Worm (Caenorhabditis elegans) whole organism, young adult: Measurements from ENCODE around the gene snt-5.

Experiments
- B0336.3 ChIP-seq: fragments of 200-800 bp; sonication (Bioruptor generic); IDR thresholded peaks from 2 replicates; pipeline ENCODE4 v1.3.6; 2022; ENCODE audit warnings: missing genetic modification characterization, missing compliant biosample characterization
- F23B12.7 ChIP-seq: sonication (generic microtip); optimal IDR thresholded peaks from 2 replicates; lab custom pipeline; 2017; ENCODE audit warnings: missing genetic modification characterization, mild to moderate bottlenecking, missing compliant biosample characterization, antibody characterized with exemption, moderate library complexity; ENCODE audit not compliant: insufficient read depth
- bed-1 ChIP-seq: fragments of 200-800 bp; sonication (Bioruptor generic); IDR thresholded peaks from 2 replicates; pipeline ENCODE4 v1.3.6; 2022; ENCODE audit warnings: missing genetic modification reagents, missing genetic modification characterization, missing compliant biosample characterization
- efl-1 ChIP-seq: fragments of 150-350 bp; optimal IDR thresholded peaks from 2 replicates; lab custom pipeline; 2014; ENCODE audit warnings: missing biosample characterization, missing genetic modification reagents, missing genetic modification characterization
- fkh-3 ChIP-seq: sonication (generic microtip); optimal IDR thresholded peaks from 2 replicates; lab custom pipeline; 2016; ENCODE audit warnings: mild to moderate bottlenecking, missing genetic modification characterization, missing compliant biosample characterization
- madf-3 ChIP-seq: fragments of 200-800 bp; sonication (Bioruptor generic); IDR thresholded peaks from 2 replicates; pipeline ENCODE4 v1.3.6; 2022; ENCODE audit warnings: missing genetic modification reagents, missing genetic modification characterization, missing compliant biosample characterization
- nhr-27 ChIP-seq: fragments of 200-800 bp; sonication (Bioruptor generic); optimal IDR thresholded peaks from 2 replicates; lab custom pipeline; 2018; ENCODE audit warnings: mild to moderate bottlenecking, missing genetic modification characterization, moderate library complexity, missing compliant biosample characterization
- sea-2 ChIP-seq: fragments of 200-800 bp; sonication (Bioruptor generic); IDR thresholded peaks from 2 replicates; pipeline ENCODE4 v1.3.6; 2022; ENCODE audit warnings: missing genetic modification characterization, missing compliant biosample characterization
- unc-130 ChIP-seq: sonication (generic microtip); optimal IDR thresholded peaks from 2 replicates; lab custom pipeline; 2016; ENCODE audit warnings: missing genetic modification reagents, missing genetic modification characterization, missing compliant biosample characterization
- ztf-28 ChIP-seq: fragments of 200-800 bp; sonication (Bioruptor generic); IDR thresholded peaks from 2 replicates; pipeline ENCODE4 v1.3.6; 2022; ENCODE audit warnings: missing genetic modification reagents, missing genetic modification characterization, missing compliant biosample characterization

DNA sequence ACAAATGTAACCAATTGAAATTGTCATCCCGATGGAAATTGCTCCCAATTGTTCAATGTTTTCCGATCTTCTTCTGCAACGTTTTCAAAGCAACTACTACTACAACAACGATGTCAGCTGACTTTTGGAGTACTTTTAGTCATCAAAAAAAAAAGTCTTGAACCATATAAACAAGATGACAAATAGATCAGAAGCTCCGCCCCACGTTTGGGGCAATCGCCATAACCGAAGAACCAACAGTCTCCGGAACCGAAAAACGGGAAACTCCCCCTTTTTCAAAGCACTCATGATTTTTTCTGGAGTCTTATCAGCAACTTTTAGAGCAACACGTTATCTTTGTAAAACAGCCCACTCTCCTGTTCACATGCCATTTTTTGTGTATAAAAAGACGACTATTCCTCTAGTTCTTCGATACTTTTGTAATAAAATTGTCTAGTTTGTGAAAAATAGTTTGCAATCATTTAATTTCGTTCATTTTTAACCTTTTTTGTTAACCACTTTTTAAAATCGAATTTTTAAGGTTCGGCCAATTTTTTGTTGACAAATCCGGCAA lies 48.1 kb upstream of the snt-5 start:
- TF ChIP-seq ztf-28 (GFP tag; lab: Robert Waterston, UW): no peak
- no peak for TF ChIP-seq unc-130
- no peak for TF ChIP-seq sea-2
- no peak for TF ChIP-seq F23B12.7 (tag; lab: Kevin White, UChicago)
- TF ChIP-seq madf-3 (GFP tag; lab: Robert Waterston, UW): no peak
- no peak for TF ChIP-seq nhr-27 (tag; lab: Kevin White, UChicago)
- TF ChIP-seq B0336.3: 0 out of 2 replicates have a peak, but pooled peaks have one; percentile 16
- no peak for TF ChIP-seq bed-1 (GFP tag; lab: Robert Waterston, UW)
- TF ChIP-seq fkh-3: no peak
- no peak for TF ChIP-seq efl-1 (GFP tag; lab: Kevin White, UChicago)
